Fruit fly (Drosophila melanogaster) whole organism, embryonic: ENCODE data around the gene CG15356.

Experiments used
- Abd-B ChIP-seq: fragments of 200-800 bp; sonication (Bioruptor generic); optimal IDR thresholded peaks from 2 replicates; lab custom pipeline; 2018; ENCODE audit warnings: missing biosample characterization, mild to moderate bottlenecking, missing genetic modification characterization, moderate library complexity
- CG10431 ChIP-seq: fragments of 200-800 bp; sonication (Bioruptor generic); optimal IDR thresholded peaks from 3 replicates; lab custom pipeline; 2018; ENCODE audit warnings: missing biosample characterization, mild to moderate bottlenecking, missing genetic modification characterization
- CG10543 ChIP-seq: fragments of 200-800 bp; sonication (Bioruptor generic); optimal IDR thresholded peaks from 3 replicates; lab custom pipeline; 2017; ENCODE audit warnings: missing biosample characterization, mild to moderate bottlenecking, missing genetic modification characterization, moderate library complexity
- CG10979 ChIP-seq: fragments of 200-800 bp; sonication (Bioruptor generic); optimal IDR thresholded peaks from 2 replicates; lab custom pipeline; 2018; ENCODE audit warnings: missing biosample characterization, mild to moderate bottlenecking, missing genetic modification characterization, moderate library complexity
- CG12071 ChIP-seq: fragments of 200-800 bp; sonication (Bioruptor generic); optimal IDR thresholded peaks from 3 replicates; lab custom pipeline; 2018; ENCODE audit warnings: missing biosample characterization, mild to moderate bottlenecking, missing genetic modification characterization
- CG12155 ChIP-seq: fragments of 200-800 bp; sonication (Bioruptor generic); optimal IDR thresholded peaks from 3 replicates; lab custom pipeline; 2016; ENCODE audit warnings: missing biosample characterization, missing genetic modification characterization
- CG13624 ChIP-seq: fragments of 200-800 bp; sonication (Bioruptor generic); optimal IDR thresholded peaks from 2 replicates; lab custom pipeline; 2016; ENCODE audit warnings: missing biosample characterization, missing genetic modification characterization
- CG13894 ChIP-seq: fragments of 200-800 bp; sonication (Bioruptor generic); optimal IDR thresholded peaks from 3 replicates; lab custom pipeline; 2018; ENCODE audit warnings: missing biosample characterization, mild to moderate bottlenecking, missing genetic modification characterization, moderate library complexity
- CG14860 ChIP-seq: fragments of 200-800 bp; sonication (Bioruptor generic); IDR thresholded peaks from 3 replicates; pipeline ENCODE4 v1.3.6; 2022; ENCODE audit warnings: missing biosample characterization, missing genetic modification characterization; ENCODE audit not compliant: partially characterized antibody
- CG15696 ChIP-seq: fragments of 200-800 bp; sonication (Bioruptor generic); optimal IDR thresholded peaks from 2 replicates; lab custom pipeline; 2019; ENCODE audit warnings: missing biosample characterization, mild to moderate bottlenecking, missing genetic modification characterization, moderate library complexity
- CG16813 ChIP-seq: fragments of 200-800 bp; sonication (Bioruptor generic); IDR thresholded peaks from 3 replicates; pipeline ENCODE4 v1.3.6; 2022; ENCODE audit warnings: missing biosample characterization, missing genetic modification characterization; ENCODE audit not compliant: partially characterized antibody
- CG31365 ChIP-seq: fragments of 200-800 bp; sonication (Bioruptor generic); optimal IDR thresholded peaks from 2 replicates; lab custom pipeline; 2018; ENCODE audit warnings: missing biosample characterization, mild to moderate bottlenecking, missing genetic modification characterization
- CG31441 ChIP-seq: fragments of 200-800 bp; sonication (Bioruptor generic); IDR thresholded peaks from 2 replicates; pipeline ENCODE4 v1.3.6; 2022; ENCODE audit warnings: missing biosample characterization, missing genetic modification characterization
- CG4617 ChIP-seq: fragments of 200-800 bp; sonication (Bioruptor generic); optimal IDR thresholded peaks from 3 replicates; lab custom pipeline; 2016; ENCODE audit warnings: missing biosample characterization, missing genetic modification characterization, borderline replicate concordance
- CG7928 ChIP-seq: fragments of 200-800 bp; sonication (Bioruptor generic); optimal IDR thresholded peaks from 2 replicates; lab custom pipeline; 2017; ENCODE audit warnings: missing biosample characterization, mild to moderate bottlenecking, missing genetic modification characterization
- CG7963 ChIP-seq: fragments of 200-800 bp; sonication (Bioruptor generic); IDR thresholded peaks from 3 replicates; pipeline ENCODE4 v1.3.6; 2022; ENCODE audit warnings: missing biosample characterization, missing genetic modification characterization; ENCODE audit not compliant: partially characterized antibody
- CG8478 ChIP-seq: fragments of >200 bp; optimal IDR thresholded peaks from 2 replicates; lab custom pipeline; 2018
- CG8765 ChIP-seq: fragments of 200-800 bp; sonication (Bioruptor generic); IDR thresholded peaks from 2 replicates; pipeline ENCODE4 v1.3.6; 2022; ENCODE audit warnings: missing biosample characterization, missing genetic modification characterization
- CG9437 ChIP-seq: fragments of 200-800 bp; sonication (Bioruptor generic); optimal IDR thresholded peaks from 2 replicates; lab custom pipeline; 2018; ENCODE audit warnings: missing biosample characterization, mild to moderate bottlenecking, missing genetic modification characterization
- CG9609 ChIP-seq: fragments of 200-800 bp; sonication (Bioruptor generic); optimal IDR thresholded peaks from 3 replicates; lab custom pipeline; 2016; ENCODE audit warnings: missing biosample characterization, missing genetic modification characterization
- CkIIα-i1 ChIP-seq: fragments of 200-800 bp; sonication (Bioruptor generic); IDR thresholded peaks from 2 replicates; pipeline ENCODE4 v1.3.6; 2022; ENCODE audit warnings: missing biosample characterization, missing genetic modification characterization
- D19A ChIP-seq: fragments of 200-800 bp; optimal IDR thresholded peaks from 3 replicates; lab custom pipeline; 2019; ENCODE audit warnings: missing biosample characterization, mild to moderate bottlenecking, missing genetic modification characterization, moderate library complexity
- HLH4C ChIP-seq: fragments of 200-800 bp; sonication (Bioruptor generic); IDR thresholded peaks from 3 replicates; pipeline ENCODE4 v1.3.6; 2022; ENCODE audit warnings: missing biosample characterization, missing genetic modification characterization; ENCODE audit not compliant: partially characterized antibody
- Hsf ChIP-seq: fragments of 200-800 bp; sonication (Bioruptor generic); optimal IDR thresholded peaks from 3 replicates; lab custom pipeline; 2016; ENCODE audit warnings: missing biosample characterization, missing genetic modification characterization
- Lhr ChIP-seq: fragments of 200-800 bp; sonication (Bioruptor generic); optimal IDR thresholded peaks from 3 replicates; lab custom pipeline; 2017; ENCODE audit warnings: mild to moderate bottlenecking, missing biosample characterization, missing genetic modification reagents, missing genetic modification characterization
- Myb ChIP-seq: fragments of 200-800 bp; sonication (Bioruptor generic); optimal IDR thresholded peaks from 2 replicates; lab custom pipeline; 2016; ENCODE audit warnings: missing biosample characterization, missing genetic modification characterization
- Nf-YA ChIP-seq: fragments of 200-800 bp; sonication (Bioruptor generic); IDR thresholded peaks from 2 replicates; pipeline ENCODE4 v1.3.6; 2022; ENCODE audit warnings: missing biosample characterization, missing genetic modification characterization
- Scr ChIP-seq: fragments of 200-800 bp; sonication (Bioruptor generic); IDR thresholded peaks from 2 replicates; pipeline ENCODE4 v1.3.6; 2022; ENCODE audit warnings: missing biosample characterization, missing genetic modification characterization; ENCODE audit not compliant: partially characterized antibody
- Sin3A ChIP-seq: fragments of >200 bp; optimal IDR thresholded peaks from 2 replicates; lab custom pipeline; 2018
- Sox100B ChIP-seq: fragments of 200-800 bp; sonication (Bioruptor generic); optimal IDR thresholded peaks from 3 replicates; lab custom pipeline; 2018; ENCODE audit warnings: missing biosample characterization, mild to moderate bottlenecking, missing genetic modification characterization
- ab ChIP-seq: fragments of 200-800 bp; sonication (Bioruptor generic); optimal IDR thresholded peaks from 2 replicates; lab custom pipeline; 2016; ENCODE audit warnings: missing biosample characterization, missing genetic modification characterization
- ato ChIP-seq: fragments of 200-800 bp; sonication (Bioruptor generic); IDR thresholded peaks from 2 replicates; pipeline ENCODE4 v1.3.6; 2022; ENCODE audit warnings: missing biosample characterization, missing genetic modification characterization; ENCODE audit not compliant: partially characterized antibody
- cad ChIP-seq: fragments of >200 bp; optimal IDR thresholded peaks from 2 replicates; lab custom pipeline; 2017; ENCODE audit warnings: missing biosample characterization, missing genetic modification characterization
- caup ChIP-seq: fragments of 200-800 bp; sonication (Bioruptor generic); optimal IDR thresholded peaks from 3 replicates; lab custom pipeline; 2017; ENCODE audit warnings: missing biosample characterization, mild to moderate bottlenecking, missing genetic modification characterization, moderate library complexity; ENCODE audit not compliant: severe bottlenecking
- corto ChIP-seq: fragments of 200-800 bp; sonication (Bioruptor generic); optimal IDR thresholded peaks from 2 replicates; lab custom pipeline; 2016; ENCODE audit warnings: missing biosample characterization, mild to moderate bottlenecking, missing genetic modification characterization, moderate library complexity
- danr ChIP-seq: fragments of 200-800 bp; sonication (Bioruptor generic); IDR thresholded peaks from 2 replicates; pipeline ENCODE4 v1.3.6; 2022; ENCODE audit warnings: missing biosample characterization, missing genetic modification characterization
- en ChIP-seq: fragments of 200-800 bp; sonication (Bioruptor generic); optimal IDR thresholded peaks from 2 replicates; lab custom pipeline; 2016; ENCODE audit warnings: missing biosample characterization, missing genetic modification characterization
- eve ChIP-seq, 2 experiments: fragments of >200 bp; optimal IDR thresholded peaks; 2 replicates each; lab custom pipeline; 2017; ENCODE audit warnings: missing biosample characterization in 2 of 2, missing genetic modification characterization in 2 of 2
- gfzf ChIP-seq: fragments of 200-800 bp; sonication (Bioruptor generic); optimal IDR thresholded peaks from 2 replicates; lab custom pipeline; 2016; ENCODE audit warnings: missing biosample characterization, mild to moderate bottlenecking, missing genetic modification characterization, moderate library complexity
- kni ChIP-seq: fragments of 200-800 bp; sonication (Bioruptor generic); optimal IDR thresholded peaks from 3 replicates; lab custom pipeline; 2017; ENCODE audit warnings: mild to moderate bottlenecking, missing biosample characterization, missing genetic modification reagents, missing genetic modification characterization
- lmd ChIP-seq: fragments of 200-800 bp; sonication (Bioruptor generic); IDR thresholded peaks from 2 replicates; pipeline ENCODE4 v1.3.6; 2022; ENCODE audit warnings: missing biosample characterization, missing genetic modification characterization
- mam ChIP-seq: fragments of 200-800 bp; sonication (Bioruptor generic); optimal IDR thresholded peaks from 3 replicates; lab custom pipeline; 2016; ENCODE audit warnings: missing biosample characterization, missing genetic modification characterization
- mld ChIP-seq: fragments of 200-800 bp; sonication (Bioruptor generic); IDR thresholded peaks from 3 replicates; pipeline ENCODE4 v1.3.6; 2022; ENCODE audit warnings: missing biosample characterization, missing genetic modification characterization; ENCODE audit not compliant: partially characterized antibody
- odd ChIP-seq: fragments of 200-800 bp; sonication (Bioruptor generic); optimal IDR thresholded peaks from 2 replicates; lab custom pipeline; 2017; ENCODE audit warnings: missing biosample characterization, mild to moderate bottlenecking, missing genetic modification characterization
- slp2 ChIP-seq: fragments of 200-800 bp; sonication (Bioruptor generic); optimal IDR thresholded peaks from 2 replicates; lab custom pipeline; 2016; ENCODE audit warnings: missing biosample characterization, missing genetic modification characterization
- sqz ChIP-seq: fragments of 200-800 bp; sonication (Bioruptor generic); optimal IDR thresholded peaks from 3 replicates; lab custom pipeline; 2018; ENCODE audit warnings: missing biosample characterization, mild to moderate bottlenecking, missing genetic modification characterization
- sr ChIP-seq: fragments of 200-800 bp; sonication (Bioruptor generic); IDR thresholded peaks from 3 replicates; pipeline ENCODE4 v1.3.6; 2022; ENCODE audit warnings: missing biosample characterization, missing genetic modification characterization
- tio ChIP-seq: fragments of 200-800 bp; sonication (Bioruptor generic); optimal IDR thresholded peaks from 2 replicates; lab custom pipeline; 2017; ENCODE audit warnings: missing biosample characterization, missing genetic modification characterization, inconsistent platforms
- tll ChIP-seq, 2 experiments: fragments of 200-800 bp in 1 of 2; fragments of >200 bp in 1 of 2; sonication (Bioruptor generic) in 1 of 2; optimal IDR thresholded peaks; 2 replicates each; lab custom pipeline; 2017 to 2019; ENCODE audit warnings: missing biosample characterization in 2 of 2, missing genetic modification characterization in 2 of 2, mild to moderate bottlenecking in 1 of 2, moderate library complexity in 1 of 2
- tna ChIP-seq: fragments of 200-800 bp; sonication (Bioruptor generic); IDR thresholded peaks from 2 replicates; pipeline ENCODE4 v1.3.6; 2022; ENCODE audit warnings: missing biosample characterization, missing genetic modification characterization; ENCODE audit not compliant: partially characterized antibody
- twi ChIP-seq: fragments of 200-800 bp; optimal IDR thresholded peaks from 2 replicates; lab custom pipeline; 2019; ENCODE audit warnings: missing biosample characterization, mild to moderate bottlenecking, missing genetic modification characterization, moderate library complexity

CG15356 gene

dm6 chr2L:1938004-1938403 lies 42.6 kb downstream of the CG15356 start (continued):
- TF ChIP-seq CG16813 (GFP tag; lab: Robert Waterston, UW) (peak; percentile 82), CG8765 (GFP tag; lab: Robert Waterston, UW) (no peak), Nf-YA (GFP tag; lab: Robert Waterston, UW) (no peak), cad (GFP tag; lab: Kevin White, UChicago) (no peak), mam (GFP tag; lab: Kevin White, UChicago) (no peak), twi (no peak), CG13624 (no peak), CG31441 (no peak), corto (GFP tag; lab: Kevin White, UChicago) (no peak), sqz (GFP tag; lab: Kevin White, UChicago) (no peak), tll (GFP tag; optimal IDR thresholded peaks at IDR 0.05; lab: Kevin White, UChicago) (no peak), Sin3A (lab: Kevin White, UChicago) (no peak), odd (GFP tag; lab: Kevin White, UChicago) (no peak), ab (GFP tag; lab: Kevin White, UChicago) (no peak), ato (GFP tag; lab: Robert Waterston, UW) (no peak), CG9437 (no peak), sr (no peak), kni (GFP tag; lab: Kevin White, UChicago) (no peak), CG9609 (GFP tag; lab: Kevin White, UChicago) (no peak), CG10543 (no peak), caup (GFP tag; lab: Kevin White, UChicago) (no peak), CG10979 (no peak), slp2 (GFP tag; lab: Kevin White, UChicago) (no peak), lmd (no peak), HLH4C (GFP tag; lab: Robert Waterston, UW) (peak; percentile 43; the same call in 2 of the 3 replicates), Scr (GFP tag; lab: Robert Waterston, UW) (peak; percentile 62), Lhr (GFP tag; lab: Kevin White, UChicago) (no peak), CG12071 (GFP tag; lab: Kevin White, UChicago) (no peak), tna (GFP tag; lab: Robert Waterston, UW) (0 out of 2 replicates have a peak, but pooled peaks have one; percentile 43), danr (GFP tag; lab: Robert Waterston, UW) (no peak), tio (GFP tag; lab: Kevin White, UChicago) (no peak), Sox100B (GFP tag; lab: Kevin White, UChicago) (no peak), mld (GFP tag; lab: Robert Waterston, UW) (peak; percentile 69; the same call in 2 of the 3 replicates), CG4617 (GFP tag; lab: Kevin White, UChicago) (no peak), gfzf (GFP tag; lab: Kevin White, UChicago) (no peak), CG8478 (lab: Kevin White, UChicago) (no peak)
- TF ChIP-seq, all 482 proteins: peak for 25

dm6 chr2L:1930565-1931201 lies 49.9 kb downstream of the CG15356 start:
- TF ChIP-seq Hsf (GFP tag; lab: Kevin White, UChicago) (no peak), CG14860 (no peak), eve (GFP tag; optimal IDR thresholded peaks at IDR 0.05; lab: Kevin White, UChicago) (no peak), CG15696 (no peak), CG12155 (GFP tag; lab: Kevin White, UChicago) (no peak), CG10431 (no peak), en (GFP tag; lab: Kevin White, UChicago) (no peak), Abd-B (GFP tag; lab: Kevin White, UChicago) (no peak), CG31365 (tag; lab: Kevin White, UChicago) (no peak), D19A (no peak), CkIIα-i1 (GFP tag; lab: Robert Waterston, UW) (no peak), Myb (GFP tag; lab: Kevin White, UChicago) (no peak), CG13894 (tag; lab: Kevin White, UChicago) (peak; percentile 22), CG7928 (GFP tag; lab: Kevin White, UChicago) (no peak), CG10543 (peak; percentile 30), CG7963 (no peak)
